Fruit fly (Drosophila melanogaster): ENCODE measurements around the gene CG13796.

Gene CG13796

DNA sequence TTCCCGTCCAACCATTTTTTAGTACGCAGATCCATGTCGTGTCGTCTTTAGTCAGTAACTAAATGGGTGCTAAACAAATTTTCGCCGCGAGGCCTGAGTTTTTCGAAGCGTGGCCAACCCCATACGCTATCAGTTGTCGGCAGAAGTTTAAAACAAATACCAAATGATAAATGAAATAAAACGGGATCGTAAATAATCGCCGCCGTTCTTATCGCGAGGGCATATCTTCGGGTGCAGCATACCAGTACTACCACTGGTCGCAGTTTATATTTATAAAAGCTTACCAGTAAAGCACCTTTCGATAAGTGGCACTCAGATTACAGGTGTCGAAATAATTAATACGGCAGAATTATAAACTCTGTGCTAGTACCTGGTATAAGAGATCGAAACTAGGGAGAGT lies 47.2 kb downstream of the CG13796 start:
- TF ChIP-seq CG8478 (optimal IDR thresholded peaks at IDR 0.05) (no peak), CTCF (optimal IDR thresholded peaks at IDR 0.05) (no peak)

dm6 chr2L:7680298-7680697 lies 52.2 kb downstream of the CG13796 start:
- TF ChIP-seq CG8478 (optimal IDR thresholded peaks at IDR 0.05) (no peak), CTCF (optimal IDR thresholded peaks at IDR 0.05) (no peak)

dm6 chr2L:7678095-7678784 lies 54.2 kb downstream of the CG13796 start:
- TF ChIP-seq CG8478 (optimal IDR thresholded peaks at IDR 0.05) (no peak), CTCF (optimal IDR thresholded peaks at IDR 0.05) (no peak)

Data from S2 (cell line).